Worm (Caenorhabditis elegans) whole organism, late embryonic: ENCODE measurements around the gene xbx-9.

Source experiments
- hlh-13 ChIP-seq: fragments of 200-800 bp; sonication (Bioruptor generic); optimal IDR thresholded peaks from 2 replicates; lab custom pipeline; 2018; ENCODE audit warnings: mild to moderate bottlenecking, missing genetic modification characterization, missing compliant biosample characterization
- pqm-1 ChIP-seq: sonication (generic microtip); optimal IDR thresholded peaks from 2 replicates; lab custom pipeline; 2016; ENCODE audit warnings: missing genetic modification characterization, missing compliant biosample characterization

ce11 chrV:12711999-12712398 lies 22.0 kb upstream of the xbx-9 start, which contains the start of gene R11D1.3:
- TF ChIP-seq hlh-13 (no peak), pqm-1 (no peak)
